Worm (Caenorhabditis elegans) whole organism, L2 larva: ENCODE measurements around the gene F32D1.3.

ENCODE experiments used
- C34F6.9 ChIP-seq: fragments of 150-350 bp; optimal IDR thresholded peaks from 2 replicates; lab custom pipeline; 2014; ENCODE audit warnings: missing biosample characterization, missing genetic modification characterization
- F13H6.1 ChIP-seq: sonication (generic microtip); optimal IDR thresholded peaks from 2 replicates; lab custom pipeline; 2016; ENCODE audit warnings: missing genetic modification characterization, missing compliant biosample characterization
- ZK546.5 ChIP-seq: sonication (generic microtip); optimal IDR thresholded peaks from 2 replicates; lab custom pipeline; 2017; ENCODE audit warnings: missing biosample characterization, missing genetic modification characterization
- aly-2 ChIP-seq: fragments of 150-350 bp; optimal IDR thresholded peaks from 2 replicates; lab custom pipeline; 2014; ENCODE audit warnings: missing biosample characterization, missing genetic modification characterization
- ama-1 ChIP-seq: fragments of 150-350 bp; optimal IDR thresholded peaks from 2 replicates; lab custom pipeline; 2018; ENCODE audit warnings: inconsistent platforms
- ceh-16 ChIP-seq: fragments of 150-350 bp; optimal IDR thresholded peaks from 2 replicates; lab custom pipeline; 2014; ENCODE audit warnings: missing biosample characterization, missing genetic modification characterization
- ceh-82 ChIP-seq: fragments of 150-350 bp; optimal IDR thresholded peaks from 2 replicates; lab custom pipeline; 2014; ENCODE audit warnings: missing biosample characterization, missing genetic modification characterization
- crh-2 ChIP-seq: sonication (generic microtip); optimal IDR thresholded peaks from 2 replicates; lab custom pipeline; 2017; ENCODE audit warnings: missing biosample characterization, missing genetic modification characterization
- egl-27 ChIP-seq: sonication (generic microtip); optimal IDR thresholded peaks from 3 replicates; lab custom pipeline; 2017; ENCODE audit warnings: missing biosample characterization, missing genetic modification reagents, missing genetic modification characterization
- elt-1 ChIP-seq: fragments of 150-350 bp; optimal IDR thresholded peaks from 2 replicates; lab custom pipeline; 2014; ENCODE audit warnings: missing biosample characterization, missing genetic modification characterization
- gmeb-1 ChIP-seq: fragments of 150-350 bp; optimal IDR thresholded peaks from 2 replicates; lab custom pipeline; 2014; ENCODE audit warnings: missing biosample characterization, missing genetic modification characterization
- lin-11 ChIP-seq: fragments of 150-350 bp; sonication (generic microtip); optimal IDR thresholded peaks from 2 replicates; lab custom pipeline; 2014; ENCODE audit warnings: missing biosample characterization, missing genetic modification characterization, inconsistent platforms, mixed read lengths
- lin-39 ChIP-seq: fragments of 150-350 bp; optimal IDR thresholded peaks from 2 replicates; lab custom pipeline; 2014; ENCODE audit warnings: missing biosample characterization, missing genetic modification reagents, missing genetic modification characterization
- lsy-2 ChIP-seq, 2 experiments: fragments of 150-350 bp in 1 of 2; sonication (generic microtip) in 1 of 2; optimal IDR thresholded peaks; 2 replicates each; lab custom pipeline; 2014 to 2017; ENCODE audit warnings: missing biosample characterization in 2 of 2, missing genetic modification characterization in 2 of 2
- mab-5 ChIP-seq: fragments of 150-350 bp; optimal IDR thresholded peaks from 2 replicates; lab custom pipeline; 2014; ENCODE audit warnings: missing biosample characterization, missing genetic modification characterization
- mbf-1 ChIP-seq: sonication (generic microtip); optimal IDR thresholded peaks from 2 replicates; lab custom pipeline; 2017; ENCODE audit warnings: missing biosample characterization, missing genetic modification characterization
- mdl-1 ChIP-seq, 2 experiments: fragments of 150-350 bp in 1 of 2; sonication (generic microtip) in 1 of 2; optimal IDR thresholded peaks; 2 replicates each; lab custom pipeline; 2017; ENCODE audit warnings: missing biosample characterization in 2 of 2, missing genetic modification characterization in 2 of 2
- nhr-10 ChIP-seq: sonication (generic microtip); optimal IDR thresholded peaks from 2 replicates; lab custom pipeline; 2017; ENCODE audit warnings: missing biosample characterization, missing genetic modification characterization
- nhr-11 ChIP-seq: fragments of 150-350 bp; optimal IDR thresholded peaks from 2 replicates; lab custom pipeline; 2014; ENCODE audit warnings: missing biosample characterization, missing genetic modification characterization
- nhr-12 ChIP-seq: fragments of 150-350 bp; optimal IDR thresholded peaks from 2 replicates; lab custom pipeline; 2014; ENCODE audit warnings: missing biosample characterization, missing genetic modification characterization
- nhr-129 ChIP-seq: fragments of 150-350 bp; optimal IDR thresholded peaks from 2 replicates; lab custom pipeline; 2014; ENCODE audit warnings: missing biosample characterization, missing genetic modification characterization
- nhr-21 ChIP-seq: fragments of 150-350 bp; optimal IDR thresholded peaks from 2 replicates; lab custom pipeline; 2014; ENCODE audit warnings: missing biosample characterization, missing genetic modification characterization
- nhr-23 ChIP-seq: fragments of 150-350 bp; optimal IDR thresholded peaks from 2 replicates; lab custom pipeline; 2014; ENCODE audit warnings: missing biosample characterization, missing genetic modification reagents, missing genetic modification characterization
- nhr-237 ChIP-seq: fragments of 150-350 bp; optimal IDR thresholded peaks from 2 replicates; lab custom pipeline; 2014; ENCODE audit warnings: missing biosample characterization, missing genetic modification characterization
- nhr-6 ChIP-seq: fragments of 150-350 bp; optimal IDR thresholded peaks from 2 replicates; lab custom pipeline; 2014; ENCODE audit warnings: missing biosample characterization, missing genetic modification characterization
- nhr-77 ChIP-seq: fragments of 150-350 bp; optimal IDR thresholded peaks from 2 replicates; lab custom pipeline; 2014; ENCODE audit warnings: missing biosample characterization, missing genetic modification characterization
- peb-1 ChIP-seq: fragments of 150-350 bp; optimal IDR thresholded peaks from 2 replicates; lab custom pipeline; 2014; ENCODE audit warnings: missing biosample characterization, missing genetic modification characterization
- skn-1 ChIP-seq: sonication (generic microtip); optimal IDR thresholded peaks from 2 replicates; lab custom pipeline; 2017; ENCODE audit warnings: missing biosample characterization, missing genetic modification characterization
- sma-3 ChIP-seq: sonication (generic microtip); optimal IDR thresholded peaks from 2 replicates; lab custom pipeline; 2016; ENCODE audit warnings: missing genetic modification reagents, missing genetic modification characterization, missing compliant biosample characterization
- sma-9 ChIP-seq, 2 experiments: fragments of 150-350 bp in 1 of 2; sonication (generic microtip) in 1 of 2; optimal IDR thresholded peaks; 2 replicates each; lab custom pipeline; 2014 to 2016; ENCODE audit warnings: missing genetic modification characterization in 2 of 2, mild to moderate bottlenecking in 1 of 2, missing biosample characterization in 1 of 2, missing compliant biosample characterization in 1 of 2, missing genetic modification reagents in 1 of 2, moderate library complexity in 1 of 2
- snpc-4 ChIP-seq: fragments of 150-350 bp; optimal IDR thresholded peaks from 2 replicates; lab custom pipeline; 2014; ENCODE audit warnings: missing biosample characterization, missing genetic modification characterization
- unc-39 ChIP-seq: fragments of 150-350 bp; optimal IDR thresholded peaks from 2 replicates; lab custom pipeline; 2014; ENCODE audit warnings: missing biosample characterization, missing genetic modification characterization
- unc-55 ChIP-seq: fragments of 150-350 bp; sonication (generic microtip); optimal IDR thresholded peaks from 3 replicates; lab custom pipeline; 2014; ENCODE audit warnings: missing biosample characterization, missing genetic modification reagents, missing genetic modification characterization
- zag-1 ChIP-seq: fragments of 150-350 bp; optimal IDR thresholded peaks from 2 replicates; lab custom pipeline; 2014; ENCODE audit warnings: missing biosample characterization, missing genetic modification characterization
- ztf-11 ChIP-seq: sonication (generic microtip); optimal IDR thresholded peaks from 2 replicates; lab custom pipeline; 2017; ENCODE audit warnings: missing biosample characterization, missing genetic modification characterization
- ztf-4 ChIP-seq: fragments of 150-350 bp; optimal IDR thresholded peaks from 2 replicates; lab custom pipeline; 2014; ENCODE audit warnings: missing biosample characterization, missing genetic modification characterization

The F32D1.3 gene

DNA sequence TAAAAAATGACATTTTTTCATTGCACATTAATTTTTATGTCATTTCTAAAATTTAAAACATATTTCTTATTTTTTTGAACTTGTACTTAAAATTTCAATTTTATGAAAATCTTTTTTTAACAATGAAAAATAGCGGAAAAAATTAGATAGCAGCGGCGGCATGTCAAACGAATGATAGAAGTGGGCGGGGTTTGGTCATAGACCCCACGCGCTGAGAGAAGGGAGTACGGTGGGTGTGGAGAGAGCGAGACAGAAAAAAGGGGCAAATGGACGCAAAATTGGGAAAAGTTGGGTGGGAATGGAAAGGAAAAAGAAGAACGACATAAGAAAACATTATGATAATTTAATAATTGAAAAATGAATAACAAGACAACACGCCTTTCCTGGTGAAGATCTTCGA is 26.5 kb upstream of the F32D1.3 start:
- TF ChIP-seq aly-2 (no peak), nhr-12 (no peak)
- TF ChIP-seq, all 48 proteins: peak for 0

DNA sequence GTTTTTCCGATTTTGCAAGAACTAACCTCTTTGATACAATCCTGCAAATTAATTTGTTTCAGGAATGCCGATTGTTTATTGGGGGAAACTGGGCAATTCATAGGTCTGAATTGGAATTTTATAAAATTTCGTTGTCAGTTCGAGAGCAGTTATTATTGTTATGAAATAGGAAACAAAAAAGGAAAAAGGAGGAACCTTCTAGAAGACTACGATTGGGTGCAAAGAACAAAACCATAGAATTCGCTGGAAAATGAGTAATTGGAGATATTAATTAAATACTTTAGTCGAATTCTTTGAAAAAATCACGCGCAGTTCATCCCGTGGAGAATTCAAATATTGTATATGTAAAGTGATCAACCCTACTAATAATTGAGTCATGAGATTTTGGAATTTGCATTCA is 26.0 kb upstream of the F32D1.3 start, which contains the start of gene F13A2.9:
Gene F13A2.9, minus strand, starts transcription at position 101 of the 400 bp plus-strand sequence.
- TF ChIP-seq snpc-4 (no peak), nhr-12 (no peak), lin-11 (tag; lab: Kevin White, UChicago) (no peak), egl-27 (tag; lab: Kevin White, UChicago) (no peak), lin-39 (tag; lab: Kevin White, UChicago) (no peak), ceh-16 (tag; lab: Kevin White, UChicago) (no peak), aly-2 (no peak), C34F6.9 (tag; lab: Kevin White, UChicago) (no peak)

DNA sequence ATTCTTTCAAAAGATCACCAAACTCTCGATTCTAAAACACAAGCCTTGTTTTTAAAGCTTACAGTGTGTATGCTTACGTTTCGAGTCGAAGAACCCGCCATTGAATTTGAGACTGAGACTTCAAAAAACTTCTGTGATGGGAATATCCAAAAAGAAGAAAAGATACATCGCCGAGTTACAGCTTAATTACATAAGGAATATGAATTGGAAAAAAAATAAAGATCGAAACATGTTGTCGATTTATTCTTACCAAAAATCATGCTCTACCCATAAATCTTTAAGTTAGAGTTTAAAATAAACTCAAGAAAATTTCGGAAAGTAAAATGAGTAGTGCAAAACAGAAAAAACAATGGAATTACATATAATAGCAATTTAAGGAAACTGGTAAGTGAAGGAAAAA is 24.8 kb upstream of the F32D1.3 start, which contains the start of gene F13A2.10:
Gene F13A2.10, minus strand, starts transcription at position 101 of the 400 bp plus-strand sequence.
- TF ChIP-seq nhr-129 (tag; lab: Kevin White, UChicago), result no peak
- TF ChIP-seq lin-11 (tag; lab: Kevin White, UChicago), result no peak
- TF ChIP-seq ceh-82 (tag; lab: Kevin White, UChicago), result no peak
- no peak for TF ChIP-seq lsy-2 (tag; optimal IDR thresholded peaks at IDR 0.05; lab: Kevin White, UChicago)
- TF ChIP-seq ama-1 (lab: Kevin White, UChicago), result no peak
- TF ChIP-seq zag-1 (tag; lab: Kevin White, UChicago), result no peak
- no peak for TF ChIP-seq unc-39 (tag; lab: Kevin White, UChicago)
- no peak for TF ChIP-seq nhr-11
- no peak for TF ChIP-seq nhr-12
- TF ChIP-seq unc-55 (GFP tag; lab: Kevin White, UChicago), result no peak
- no peak for TF ChIP-seq nhr-21 (tag; lab: Kevin White, UChicago)

DNA sequence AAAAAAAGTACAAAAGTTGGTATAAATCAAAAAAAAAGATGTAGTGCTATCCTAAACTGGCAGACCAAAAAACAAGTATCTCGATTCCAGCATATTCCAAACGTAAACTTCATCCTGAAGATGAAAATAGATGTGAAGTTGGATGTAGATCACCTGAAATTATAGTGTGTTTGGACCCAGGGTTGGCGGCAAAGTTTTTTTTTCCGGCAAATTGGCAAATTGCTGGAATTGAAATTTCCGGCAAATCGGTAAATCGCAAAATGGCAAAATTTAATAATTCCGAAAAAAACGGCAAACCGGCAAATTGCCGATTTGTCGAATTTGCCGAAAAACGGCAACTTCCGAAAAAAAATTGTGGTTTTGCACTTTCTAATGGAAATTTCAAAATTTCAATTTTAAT is 23.1 kb upstream of the F32D1.3 start, which contains the start of gene F13A2.2:
Gene F13A2.2, minus strand, starts transcription at position 101 of the 400 bp plus-strand sequence.
- TF ChIP-seq mab-5 (tag; lab: Kevin White, UChicago) (no peak), peb-1 (no peak), gmeb-1 (no peak), F13H6.1 (tag; lab: Kevin White, UChicago) (no peak), elt-1 (tag; lab: Kevin White, UChicago) (no peak), skn-1 (tag; lab: Kevin White, UChicago) (no peak)

DNA sequence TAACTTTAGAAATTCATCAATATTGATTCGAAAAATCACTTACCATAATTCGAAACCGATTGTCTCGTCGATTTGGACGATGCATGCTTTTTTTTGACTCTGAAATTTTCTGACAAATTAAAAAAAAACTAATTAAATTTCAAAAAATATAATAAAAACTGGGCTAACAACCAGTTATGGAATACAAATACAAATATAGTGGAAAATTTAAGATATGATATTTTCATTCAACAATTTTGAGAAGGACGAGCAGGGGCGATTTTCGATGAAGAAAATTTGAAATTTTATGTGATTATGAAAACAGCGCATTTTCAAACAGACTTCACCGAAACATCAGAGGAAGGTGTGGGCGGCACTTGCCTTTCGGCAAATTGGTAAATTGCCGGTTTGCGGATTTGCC is 20.9 kb upstream of the F32D1.3 start, which contains the start of gene F13A2.1:
Gene F13A2.1, minus strand, starts transcription at position 101 of the 400 bp plus-strand sequence.
- TF ChIP-seq elt-1 (tag; lab: Kevin White, UChicago) (no peak), nhr-10 (tag; lab: Kevin White, UChicago) (no peak), ztf-4 (tag; lab: Kevin White, UChicago) (no peak), nhr-129 (tag; lab: Kevin White, UChicago) (no peak), C34F6.9 (tag; lab: Kevin White, UChicago) (no peak), mbf-1 (tag; lab: Kevin White, UChicago) (no peak), egl-27 (tag; lab: Kevin White, UChicago) (no peak), crh-2 (tag; lab: Kevin White, UChicago) (no peak), mab-5 (tag; lab: Kevin White, UChicago) (no peak), nhr-6 (no peak), sma-9 (GFP tag; optimal IDR thresholded peaks at IDR 0.05; lab: Kevin White, UChicago) (no peak), sma-9 (tag; optimal IDR thresholded peaks at IDR 0.05; lab: Kevin White, UChicago) (no peak)

DNA sequence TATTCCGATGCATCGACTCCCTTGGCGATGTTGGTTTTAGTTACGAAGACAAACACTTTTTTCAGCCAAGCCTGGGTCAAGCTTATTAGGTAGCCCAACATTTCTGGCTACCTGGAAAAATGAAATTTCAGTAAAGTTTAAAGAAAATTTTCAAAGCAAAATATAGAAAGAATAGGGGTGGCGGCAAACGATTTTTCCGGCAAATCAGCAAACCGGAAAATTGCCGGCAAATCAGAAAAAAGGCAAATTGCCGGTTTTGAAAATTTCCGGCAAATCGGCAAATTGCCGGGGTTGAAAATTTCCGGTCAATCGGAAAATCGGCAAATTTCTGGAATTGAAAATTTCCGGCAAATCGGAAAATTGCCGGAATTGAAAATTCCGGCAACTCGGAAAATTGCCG is 16.3 kb upstream of the F32D1.3 start, which contains the start of gene F32D1.8:
Gene F32D1.8, minus strand, starts transcription at position 101 of the 400 bp plus-strand sequence.
- TF ChIP-seq lsy-2 (tag; optimal IDR thresholded peaks at IDR 0.05; lab: Kevin White, UChicago) (no peak), ZK546.5 (tag; lab: Kevin White, UChicago) (no peak), nhr-77 (tag; lab: Kevin White, UChicago) (no peak), nhr-237 (tag; lab: Kevin White, UChicago) (no peak), skn-1 (tag; lab: Kevin White, UChicago) (no peak), egl-27 (tag; lab: Kevin White, UChicago) (no peak), nhr-23 (tag; lab: Kevin White, UChicago) (no peak), nhr-6 (no peak), zag-1 (tag; lab: Kevin White, UChicago) (no peak), sma-3 (GFP tag; lab: Kevin White, UChicago) (no peak), ztf-11 (tag; lab: Kevin White, UChicago) (no peak), mbf-1 (tag; lab: Kevin White, UChicago) (no peak), C34F6.9 (tag; lab: Kevin White, UChicago) (no peak), lin-39 (tag; lab: Kevin White, UChicago) (no peak), aly-2 (no peak), mdl-1 (tag; optimal IDR thresholded peaks at IDR 0.05; lab: Kevin White, UChicago) (no peak)
